Fruit fly (Drosophila melanogaster) whole organism, embryonic: Measurements from ENCODE around the gene Ugt316A1.

Source experiments
- Blimp-1 ChIP-seq: fragments of 200-800 bp; sonication (Bioruptor generic); optimal IDR thresholded peaks from 3 replicates; lab custom pipeline; 2018; ENCODE audit warnings: missing biosample characterization, missing genetic modification characterization, mild to moderate bottlenecking, moderate library complexity, missing genetic modification reagents
- CG13296 ChIP-seq: fragments of 200-800 bp; sonication (Bioruptor generic); optimal IDR thresholded peaks from 3 replicates; lab custom pipeline; 2018; ENCODE audit warnings: missing biosample characterization, mild to moderate bottlenecking, missing genetic modification characterization
- CG13424 ChIP-seq: fragments of 200-800 bp; sonication (Bioruptor generic); optimal IDR thresholded peaks from 2 replicates; lab custom pipeline; 2019; ENCODE audit warnings: missing biosample characterization, mild to moderate bottlenecking, missing genetic modification characterization, moderate library complexity
- CG14050 ChIP-seq: fragments of 200-800 bp; sonication (Bioruptor generic); IDR thresholded peaks from 3 replicates; pipeline ENCODE4 v1.3.6; 2022; ENCODE audit warnings: missing biosample characterization, missing genetic modification characterization
- CG1603 ChIP-seq: fragments of 200-800 bp; sonication (Bioruptor generic); optimal IDR thresholded peaks from 2 replicates; lab custom pipeline; 2019; ENCODE audit warnings: missing biosample characterization, mild to moderate bottlenecking, missing genetic modification characterization, moderate library complexity
- CG16815 ChIP-seq: fragments of 200-800 bp; sonication (Bioruptor generic); optimal IDR thresholded peaks from 3 replicates; lab custom pipeline; 2017; ENCODE audit warnings: missing biosample characterization, mild to moderate bottlenecking, missing genetic modification characterization
- CG17328 ChIP-seq: fragments of 200-800 bp; sonication (Bioruptor generic); IDR thresholded peaks from 2 replicates; pipeline ENCODE4 v1.3.6; 2022; ENCODE audit warnings: missing biosample characterization, missing genetic modification characterization
- CG18599 ChIP-seq: fragments of 200-800 bp; sonication (Bioruptor generic); optimal IDR thresholded peaks from 3 replicates; lab custom pipeline; 2017; ENCODE audit warnings: missing biosample characterization, missing genetic modification characterization, mild to moderate bottlenecking, moderate library complexity, missing genetic modification reagents
- CG18764 ChIP-seq: fragments of 200-800 bp; sonication (Bioruptor generic); optimal IDR thresholded peaks from 3 replicates; lab custom pipeline; 2016; ENCODE audit warnings: missing biosample characterization, missing genetic modification characterization
- CG2199 ChIP-seq: fragments of 200-800 bp; sonication (Bioruptor generic); IDR thresholded peaks from 3 replicates; pipeline ENCODE4 v1.3.6; 2022; ENCODE audit warnings: missing biosample characterization, missing genetic modification characterization
- CG2875 ChIP-seq: fragments of 200-800 bp; sonication (Bioruptor generic); optimal IDR thresholded peaks from 2 replicates; lab custom pipeline; 2017; ENCODE audit warnings: missing biosample characterization, mild to moderate bottlenecking, missing genetic modification characterization, missing genetic modification reagents
- CG31441 ChIP-seq: fragments of 200-800 bp; sonication (Bioruptor generic); IDR thresholded peaks from 2 replicates; pipeline ENCODE4 v1.3.6; 2022; ENCODE audit warnings: missing biosample characterization, missing genetic modification characterization
- CG4820 ChIP-seq: fragments of 200-800 bp; sonication (Bioruptor generic); optimal IDR thresholded peaks from 3 replicates; lab custom pipeline; 2016; ENCODE audit warnings: missing biosample characterization, missing genetic modification characterization
- CG5953 ChIP-seq: fragments of 200-800 bp; sonication (Bioruptor generic); IDR thresholded peaks from 2 replicates; pipeline ENCODE4 v1.3.6; 2022; ENCODE audit warnings: missing biosample characterization, missing genetic modification characterization
- Dfd ChIP-seq, 2 experiments: fragments of >200 bp; optimal IDR thresholded peaks; 2 replicates each; lab custom pipeline; 2017; ENCODE audit warnings: missing biosample characterization in 2 of 2, missing genetic modification characterization in 2 of 2
- Dp ChIP-seq: fragments of 200-800 bp; sonication (Bioruptor generic); optimal IDR thresholded peaks from 2 replicates; lab custom pipeline; 2018; ENCODE audit warnings: missing biosample characterization, mild to moderate bottlenecking, missing genetic modification characterization, moderate library complexity
- H15 ChIP-seq: fragments of 200-800 bp; sonication (Bioruptor generic); IDR thresholded peaks from 3 replicates; pipeline ENCODE4 v1.3.6; 2022; ENCODE audit warnings: missing biosample characterization, missing genetic modification characterization
- HLH3B ChIP-seq: fragments of 200-800 bp; sonication (Bioruptor generic); IDR thresholded peaks from 2 replicates; pipeline ENCODE4 v1.3.6; 2022; ENCODE audit warnings: missing biosample characterization, missing genetic modification characterization
- Hmr ChIP-seq: fragments of 200-800 bp; sonication (Bioruptor generic); optimal IDR thresholded peaks from 3 replicates; lab custom pipeline; 2017; ENCODE audit warnings: mild to moderate bottlenecking, missing biosample characterization, missing genetic modification reagents, missing genetic modification characterization
- Lhr ChIP-seq: fragments of 200-800 bp; sonication (Bioruptor generic); optimal IDR thresholded peaks from 3 replicates; lab custom pipeline; 2017; ENCODE audit warnings: mild to moderate bottlenecking, missing biosample characterization, missing genetic modification reagents, missing genetic modification characterization
- MTF-1 ChIP-seq: fragments of 200-800 bp; sonication (Bioruptor generic); optimal IDR thresholded peaks from 2 replicates; lab custom pipeline; 2018; ENCODE audit warnings: missing biosample characterization, mild to moderate bottlenecking, missing genetic modification characterization, borderline replicate concordance
- Med ChIP-seq: fragments of 200-800 bp; sonication (Bioruptor generic); peaks from one replicate; lab custom pipeline; 2016; ENCODE audit warnings: missing biosample characterization, missing genetic modification characterization, mild to moderate bottlenecking, inconsistent platforms, moderate library complexity
- Myb ChIP-seq: fragments of 200-800 bp; sonication (Bioruptor generic); optimal IDR thresholded peaks from 2 replicates; lab custom pipeline; 2016; ENCODE audit warnings: missing biosample characterization, missing genetic modification characterization
- NfI ChIP-seq: fragments of 200-800 bp; sonication (Bioruptor generic); optimal IDR thresholded peaks from 3 replicates; lab custom pipeline; 2018; ENCODE audit warnings: missing biosample characterization, mild to moderate bottlenecking, missing genetic modification characterization, moderate library complexity
- Opbp ChIP-seq: fragments of 200-800 bp; sonication (Bioruptor generic); IDR thresholded peaks from 3 replicates; pipeline ENCODE4 v1.3.6; 2022; ENCODE audit warnings: missing biosample characterization, missing genetic modification characterization; ENCODE audit not compliant: partially characterized antibody
- Pdp1 ChIP-seq, 2 experiments: fragments of 200-800 bp; sonication (Bioruptor generic); optimal IDR thresholded peaks; 3 replicates each; lab custom pipeline; 2016; ENCODE audit warnings: missing biosample characterization in 2 of 2, missing genetic modification characterization in 2 of 2, mild to moderate bottlenecking in 1 of 2, moderate library complexity in 1 of 2
- Taf1 ChIP-seq: fragments of 200-800 bp; sonication (Bioruptor generic); IDR thresholded peaks from 2 replicates; pipeline ENCODE4 v1.3.6; 2022; ENCODE audit warnings: missing biosample characterization, missing genetic modification characterization
- abd-A ChIP-seq: fragments of 200-800 bp; sonication (Bioruptor generic); optimal IDR thresholded peaks from 3 replicates; lab custom pipeline; 2019; ENCODE audit warnings: missing biosample characterization, mild to moderate bottlenecking, missing genetic modification characterization, moderate library complexity
- ash1 ChIP-seq: fragments of 200-800 bp; sonication (Bioruptor generic); optimal IDR thresholded peaks from 2 replicates; lab custom pipeline; 2018; ENCODE audit warnings: missing biosample characterization, mild to moderate bottlenecking, missing genetic modification characterization
- dmrt11E ChIP-seq: fragments of 200-800 bp; sonication (Bioruptor generic); optimal IDR thresholded peaks from 3 replicates; lab custom pipeline; 2018; ENCODE audit warnings: missing biosample characterization, mild to moderate bottlenecking, missing genetic modification characterization, moderate library complexity
- exex ChIP-seq: fragments of 200-800 bp; sonication (Bioruptor generic); optimal IDR thresholded peaks from 4 replicates; lab custom pipeline; 2018; ENCODE audit warnings: missing biosample characterization, mild to moderate bottlenecking, missing genetic modification characterization, moderate library complexity
- fd64A ChIP-seq: fragments of 200-800 bp; sonication (Bioruptor generic); optimal IDR thresholded peaks from 3 replicates; lab custom pipeline; 2018; ENCODE audit warnings: missing biosample characterization, mild to moderate bottlenecking, missing genetic modification characterization
- h ChIP-seq: fragments of >200 bp; optimal IDR thresholded peaks from 2 replicates; lab custom pipeline; 2017
- kni ChIP-seq: fragments of 200-800 bp; sonication (Bioruptor generic); optimal IDR thresholded peaks from 3 replicates; lab custom pipeline; 2017; ENCODE audit warnings: mild to moderate bottlenecking, missing biosample characterization, missing genetic modification reagents, missing genetic modification characterization
- knrl ChIP-seq: fragments of 200-800 bp; sonication (Bioruptor generic); IDR thresholded peaks from 3 replicates; pipeline ENCODE4 v1.3.6; 2022; ENCODE audit warnings: missing biosample characterization, missing genetic modification characterization; ENCODE audit not compliant: partially characterized antibody
- maf-S ChIP-seq: fragments of 200-800 bp; sonication (Bioruptor generic); optimal IDR thresholded peaks from 2 replicates; lab custom pipeline; 2016; ENCODE audit warnings: missing biosample characterization, missing genetic modification characterization
- nom ChIP-seq: fragments of 200-800 bp; sonication (Bioruptor generic); optimal IDR thresholded peaks from 2 replicates; lab custom pipeline; 2017; ENCODE audit warnings: missing biosample characterization, missing genetic modification characterization, mild to moderate bottlenecking, moderate library complexity, missing genetic modification reagents
- peb ChIP-seq: fragments of 200-800 bp; sonication (Bioruptor generic); IDR thresholded peaks from 2 replicates; pipeline ENCODE4 v1.3.6; 2022; ENCODE audit warnings: missing biosample characterization, missing genetic modification characterization
- pnt ChIP-seq: fragments of 200-800 bp; sonication (Bioruptor generic); optimal IDR thresholded peaks from 3 replicates; lab custom pipeline; 2016; ENCODE audit warnings: missing biosample characterization, missing genetic modification characterization
- psq ChIP-seq: fragments of 200-800 bp; sonication (Bioruptor generic); optimal IDR thresholded peaks from 2 replicates; lab custom pipeline; 2017; ENCODE audit warnings: missing biosample characterization, missing genetic modification characterization
- repo ChIP-seq: fragments of 200-800 bp; sonication (Bioruptor generic); optimal IDR thresholded peaks from 2 replicates; lab custom pipeline; 2016; ENCODE audit warnings: missing biosample characterization, missing genetic modification characterization
- sd ChIP-seq: fragments of 200-800 bp; sonication (Bioruptor generic); optimal IDR thresholded peaks from 3 replicates; lab custom pipeline; 2018; ENCODE audit warnings: missing biosample characterization, mild to moderate bottlenecking, missing genetic modification characterization, moderate library complexity
- so ChIP-seq: fragments of 200-800 bp; sonication (Bioruptor generic); IDR thresholded peaks from 3 replicates; pipeline ENCODE4 v1.3.6; 2022; ENCODE audit warnings: missing biosample characterization, missing genetic modification characterization
- trem ChIP-seq: fragments of 200-800 bp; optimal IDR thresholded peaks from 3 replicates; lab custom pipeline; 2019; ENCODE audit warnings: missing biosample characterization, mild to moderate bottlenecking, missing genetic modification characterization, moderate library complexity
- twi ChIP-seq: fragments of 200-800 bp; optimal IDR thresholded peaks from 2 replicates; lab custom pipeline; 2019; ENCODE audit warnings: missing biosample characterization, mild to moderate bottlenecking, missing genetic modification characterization, moderate library complexity

Gene Ugt316A1

DNA sequence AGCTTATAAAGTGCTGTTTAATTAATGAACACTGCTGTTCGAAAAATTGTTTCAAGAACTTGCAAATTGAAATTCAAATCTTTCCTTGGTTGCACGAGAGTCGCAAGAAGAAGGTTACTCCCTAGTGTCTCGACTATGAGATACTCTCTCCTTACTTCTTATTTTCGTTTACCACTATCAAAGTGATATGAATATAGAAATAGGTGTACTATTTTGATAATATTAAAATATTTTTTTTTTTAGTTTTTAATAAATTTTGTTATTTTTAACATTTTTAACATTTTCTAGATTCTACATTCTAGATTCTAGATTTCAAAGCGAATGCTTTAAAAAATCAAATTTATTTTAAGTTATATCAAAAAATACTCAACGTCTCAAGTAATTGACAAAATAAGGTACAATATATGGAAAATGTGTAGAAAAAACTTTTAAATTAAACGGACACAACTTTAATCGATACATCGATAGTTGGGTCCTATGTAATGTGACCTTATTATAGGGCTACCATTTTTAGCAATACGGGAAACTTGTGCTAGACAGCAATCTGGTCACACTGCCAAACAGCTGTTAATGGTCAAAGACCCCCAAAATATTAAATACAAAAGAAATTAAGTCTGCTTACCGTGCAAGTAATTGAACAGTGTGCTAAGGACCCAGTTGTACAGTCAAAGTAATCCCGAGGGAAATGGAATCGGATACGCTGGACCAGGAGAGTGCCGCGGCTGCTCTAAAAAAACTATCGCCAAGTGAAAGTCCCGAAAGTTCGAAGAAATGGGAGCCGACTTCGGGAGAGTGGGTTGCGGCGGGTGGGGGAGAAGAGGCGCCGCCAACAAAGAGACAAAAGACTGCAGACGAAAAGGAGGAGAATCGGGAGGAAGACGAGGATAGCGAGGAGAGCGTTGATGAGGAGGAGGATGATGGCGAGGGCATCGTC lies 29.8 kb upstream of the Ugt316A1 start, which contains the start of gene MESR6 (continued):
- peak; percentile 85 for TF ChIP-seq Opbp
- TF ChIP-seq CG17328 (GFP tag; lab: Robert Waterston, UW) = peak; percentile 9; the same call in 1 of the 2 replicates
- TF ChIP-seq Dp (GFP tag; lab: Kevin White, UChicago) = peak; percentile 64
- TF ChIP-seq abd-A = no peak

DNA sequence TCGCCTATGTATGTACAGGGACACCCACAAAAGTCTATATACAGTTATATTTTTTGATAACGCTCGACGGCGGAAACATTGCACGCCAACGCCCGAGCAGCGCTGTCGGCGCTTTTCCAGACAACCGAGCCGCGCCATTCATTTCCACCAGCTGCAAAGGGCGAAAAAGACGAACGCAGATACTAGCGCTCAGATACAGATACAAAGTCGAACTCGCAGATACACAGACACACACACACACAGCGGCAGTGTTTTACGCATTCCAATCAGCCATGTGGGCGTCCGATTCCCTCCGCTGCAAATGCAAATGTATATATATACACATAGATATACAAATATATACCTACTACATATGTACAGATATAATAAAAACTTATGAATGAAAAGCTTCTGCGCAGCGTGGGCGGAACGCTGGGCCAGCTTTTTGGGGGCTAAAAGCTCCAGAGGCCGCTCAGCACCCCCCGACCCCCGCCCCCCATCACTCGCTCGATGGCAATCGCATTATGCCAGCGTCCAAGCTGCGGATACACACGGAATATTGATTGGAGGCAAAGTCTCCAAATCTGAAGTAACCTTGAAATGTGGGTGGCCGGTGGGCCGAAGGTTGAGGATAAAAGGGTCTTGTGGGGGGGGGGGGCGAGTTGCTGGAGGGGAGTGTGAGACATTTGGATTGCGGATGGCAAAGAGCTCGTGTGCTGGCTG lies 29.0 kb upstream of the Ugt316A1 start:
- no peak for TF ChIP-seq trem (tag; lab: Kevin White, UChicago)
- TF ChIP-seq H15 (GFP tag; lab: Robert Waterston, UW) = no peak
- TF ChIP-seq CG31441 = no peak
- TF ChIP-seq MTF-1 (GFP tag; lab: Kevin White, UChicago) = no peak
- TF ChIP-seq exex (tag; lab: Kevin White, UChicago) = peak; percentile 17
- TF ChIP-seq CG2199 (GFP tag; lab: Robert Waterston, UW) = no peak
- no peak for TF ChIP-seq CG17328 (GFP tag; lab: Robert Waterston, UW)
- TF ChIP-seq CG16815 (GFP tag; lab: Kevin White, UChicago) = no peak
- no peak for TF ChIP-seq peb (GFP tag; lab: Robert Waterston, UW)
- TF ChIP-seq CG18599 = no peak
- TF ChIP-seq maf-S = no peak
- no peak for TF ChIP-seq CG1603 (tag; lab: Kevin White, UChicago)
- TF ChIP-seq CG2875 (GFP tag; lab: Kevin White, UChicago) = no peak
- peak; percentile 7 for TF ChIP-seq twi
- no peak for TF ChIP-seq Myb (GFP tag; lab: Kevin White, UChicago)
- TF ChIP-seq Med (GFP tag; lab: Kevin White, UChicago) = peak; percentile 72
- TF ChIP-seq Taf1 = no peak
- no peak for TF ChIP-seq dmrt11E
- peak; percentile 57 for TF ChIP-seq nom (GFP tag; lab: Kevin White, UChicago)
- no peak; the same call in 1 of the 3 replicates for TF ChIP-seq so (GFP tag; lab: Robert Waterston, UW)
- TF ChIP-seq pnt (GFP tag; lab: Kevin White, UChicago) = no peak
- TF ChIP-seq CG4820 (GFP tag; lab: Kevin White, UChicago) = no peak
- no peak for TF ChIP-seq psq (GFP tag; lab: Kevin White, UChicago)
- TF ChIP-seq CG13296 (GFP tag; lab: Kevin White, UChicago) = no peak
- peak; percentile 98 for TF ChIP-seq sd (tag; lab: Kevin White, UChicago)
- TF ChIP-seq knrl (GFP tag; lab: Robert Waterston, UW) = no peak
- no peak for TF ChIP-seq CG13424
- TF ChIP-seq fd64A (GFP tag; lab: Kevin White, UChicago) = no peak
- no peak for TF ChIP-seq ash1 (GFP tag; lab: Kevin White, UChicago)
- TF ChIP-seq h (lab: Kevin White, UChicago) = no peak
- peak; percentile 40; the same call in 1 of the 2 replicates for TF ChIP-seq CG5953
- TF ChIP-seq CG14050 (GFP tag; lab: Robert Waterston, UW) = no peak
- no peak for TF ChIP-seq Lhr (GFP tag; lab: Kevin White, UChicago)
- peak in 1 of 2 experiments; percentile 17 for TF ChIP-seq Pdp1 (GFP tag; optimal IDR thresholded peaks at IDR 0.05; lab: Kevin White, UChicago)
- TF ChIP-seq CG18764 = no peak
- no peak for TF ChIP-seq NfI
- no peak for TF ChIP-seq repo
- TF ChIP-seq Dfd (GFP tag; optimal IDR thresholded peaks at IDR 0.05; lab: Kevin White, UChicago) = peak in 1 of 2 experiments; percentile 18
- no peak for TF ChIP-seq Blimp-1 (GFP tag; lab: Kevin White, UChicago)
- no peak for TF ChIP-seq Hmr
- no peak for TF ChIP-seq HLH3B (GFP tag; lab: Robert Waterston, UW)
- peak; percentile 42 for TF ChIP-seq kni
